Worm (Caenorhabditis elegans) whole organism, mixed stage, embryonic: ENCODE measurements around the gene R13A5.10.

Experiments used
- M03D4.4 ChIP-seq: sonication (generic microtip); optimal IDR thresholded peaks from 2 replicates; lab custom pipeline; 2017; ENCODE audit warnings: mild to moderate bottlenecking, missing genetic modification characterization, missing compliant biosample characterization
- blmp-1 ChIP-seq: fragments of 150-350 bp; optimal IDR thresholded peaks from 2 replicates; lab custom pipeline; 2014; ENCODE audit warnings: missing biosample characterization, missing genetic modification characterization
- ceh-39 ChIP-seq: fragments of 150-350 bp; optimal IDR thresholded peaks from 2 replicates; lab custom pipeline; 2014; ENCODE audit warnings: missing biosample characterization, missing genetic modification characterization
- ceh-43 ChIP-seq: fragments of 200-800 bp; sonication (Bioruptor generic); optimal IDR thresholded peaks from 2 replicates; lab custom pipeline; 2018; ENCODE audit warnings: mild to moderate bottlenecking, missing genetic modification characterization, moderate library complexity, missing compliant biosample characterization
- ces-1 ChIP-seq: fragments of 150-350 bp; optimal IDR thresholded peaks from 2 replicates; lab custom pipeline; 2014; ENCODE audit warnings: missing biosample characterization, missing genetic modification reagents, missing genetic modification characterization
- cnd-1 ChIP-seq: fragments of 200-800 bp; sonication (Bioruptor generic); optimal IDR thresholded peaks from 2 replicates; lab custom pipeline; 2018; ENCODE audit warnings: mild to moderate bottlenecking, missing genetic modification characterization, missing compliant biosample characterization
- elt-1 ChIP-seq: sonication (generic microtip); optimal IDR thresholded peaks from 2 replicates; lab custom pipeline; 2017; ENCODE audit warnings: missing genetic modification characterization, mild to moderate bottlenecking, missing compliant biosample characterization, antibody characterized with exemption, moderate library complexity, borderline replicate concordance; ENCODE audit not compliant: insufficient read depth
- elt-3 ChIP-seq: fragments of 150-350 bp; optimal IDR thresholded peaks from 2 replicates; lab custom pipeline; 2014; ENCODE audit warnings: missing biosample characterization, missing genetic modification characterization
- flh-1 ChIP-seq: fragments of 200-800 bp; sonication (Bioruptor generic); optimal IDR thresholded peaks from 2 replicates; lab custom pipeline; 2018; ENCODE audit warnings: mild to moderate bottlenecking, missing genetic modification characterization, moderate library complexity, missing compliant biosample characterization
- ham-2 ChIP-seq: fragments of 200-800 bp; sonication (Bioruptor generic); optimal IDR thresholded peaks from 2 replicates; lab custom pipeline; 2018; ENCODE audit warnings: mild to moderate bottlenecking, missing genetic modification characterization, missing compliant biosample characterization
- hlh-1 ChIP-seq: fragments of 150-350 bp; optimal IDR thresholded peaks from 2 replicates; lab custom pipeline; 2014; ENCODE audit warnings: missing biosample characterization, missing genetic modification reagents, missing genetic modification characterization
- lin-13 ChIP-seq: fragments of 150-350 bp; optimal IDR thresholded peaks from 2 replicates; lab custom pipeline; 2014; ENCODE audit warnings: missing biosample characterization, missing genetic modification characterization
- lin-32 ChIP-seq: fragments of 200-800 bp; sonication (Bioruptor generic); optimal IDR thresholded peaks from 2 replicates; lab custom pipeline; 2018; ENCODE audit warnings: mild to moderate bottlenecking, missing genetic modification characterization, missing compliant biosample characterization
- mab-5 ChIP-seq: fragments of 150-350 bp; optimal IDR thresholded peaks from 2 replicates; lab custom pipeline; 2014; ENCODE audit warnings: missing biosample characterization, missing genetic modification characterization
- mep-1 ChIP-seq: fragments of 150-350 bp; optimal IDR thresholded peaks from 2 replicates; lab custom pipeline; 2017; ENCODE audit warnings: missing biosample characterization, missing genetic modification reagents, missing genetic modification characterization, inconsistent platforms
- mls-2 ChIP-seq: sonication (generic microtip); optimal IDR thresholded peaks from 2 replicates; lab custom pipeline; 2016; ENCODE audit warnings: mild to moderate bottlenecking, missing genetic modification characterization, moderate library complexity, missing compliant biosample characterization
- nhr-12 ChIP-seq: fragments of 150-350 bp; optimal IDR thresholded peaks from 2 replicates; lab custom pipeline; 2014; ENCODE audit warnings: missing biosample characterization, missing genetic modification characterization
- nhr-2 ChIP-seq: fragments of 150-350 bp; optimal IDR thresholded peaks from 2 replicates; lab custom pipeline; 2014; ENCODE audit warnings: missing biosample characterization, missing genetic modification characterization
- nhr-237 ChIP-seq: fragments of 150-350 bp; optimal IDR thresholded peaks from 2 replicates; lab custom pipeline; 2014; ENCODE audit warnings: missing biosample characterization, missing genetic modification characterization
- nhr-28 ChIP-seq: fragments of 150-350 bp; optimal IDR thresholded peaks from 2 replicates; lab custom pipeline; 2014; ENCODE audit warnings: missing biosample characterization, missing genetic modification characterization
- nhr-76 ChIP-seq: sonication (generic microtip); optimal IDR thresholded peaks from 2 replicates; lab custom pipeline; 2017; ENCODE audit warnings: missing biosample characterization, missing genetic modification characterization
- pha-4 ChIP-seq: fragments of 150-350 bp; optimal IDR thresholded peaks from 2 replicates; lab custom pipeline; 2018; ENCODE audit warnings: missing biosample characterization, missing genetic modification reagents, missing genetic modification characterization
- sem-2 ChIP-seq: fragments of 200-800 bp; sonication (Bioruptor generic); optimal IDR thresholded peaks from 2 replicates; lab custom pipeline; 2018; ENCODE audit warnings: mild to moderate bottlenecking, missing genetic modification characterization, missing compliant biosample characterization
- snpc-4 ChIP-seq: fragments of 150-350 bp; optimal IDR thresholded peaks from 2 replicates; lab custom pipeline; 2014; ENCODE audit warnings: missing biosample characterization, missing genetic modification characterization
- sptf-1 ChIP-seq: sonication (generic microtip); optimal IDR thresholded peaks from 2 replicates; lab custom pipeline; 2017; ENCODE audit warnings: mild to moderate bottlenecking, missing genetic modification characterization, moderate library complexity, missing compliant biosample characterization
- tbx-8 ChIP-seq: fragments of 200-800 bp; sonication (Bioruptor generic); optimal IDR thresholded peaks from 2 replicates; lab custom pipeline; 2018; ENCODE audit warnings: mild to moderate bottlenecking, missing genetic modification characterization, moderate library complexity, missing compliant biosample characterization
- unc-120 ChIP-seq: sonication (generic microtip); optimal IDR thresholded peaks from 2 replicates; lab custom pipeline; 2017; ENCODE audit warnings: missing genetic modification characterization, missing compliant biosample characterization; ENCODE audit not compliant: poor library complexity, severe bottlenecking
- unc-39 ChIP-seq: fragments of 150-350 bp; optimal IDR thresholded peaks from 2 replicates; lab custom pipeline; 2014; ENCODE audit warnings: missing biosample characterization, missing genetic modification characterization
- unc-62 ChIP-seq: fragments of 150-350 bp; optimal IDR thresholded peaks from 2 replicates; lab custom pipeline; 2014; ENCODE audit warnings: missing biosample characterization, missing genetic modification reagents, missing genetic modification characterization
- zip-8 ChIP-seq: fragments of 150-350 bp; optimal IDR thresholded peaks from 2 replicates; lab custom pipeline; 2014; ENCODE audit warnings: missing biosample characterization, missing genetic modification characterization
- ztf-11 ChIP-seq: fragments of 150-350 bp; optimal IDR thresholded peaks from 2 replicates; lab custom pipeline; 2014; ENCODE audit warnings: missing biosample characterization, missing genetic modification characterization

R13A5.10 gene

DNA sequence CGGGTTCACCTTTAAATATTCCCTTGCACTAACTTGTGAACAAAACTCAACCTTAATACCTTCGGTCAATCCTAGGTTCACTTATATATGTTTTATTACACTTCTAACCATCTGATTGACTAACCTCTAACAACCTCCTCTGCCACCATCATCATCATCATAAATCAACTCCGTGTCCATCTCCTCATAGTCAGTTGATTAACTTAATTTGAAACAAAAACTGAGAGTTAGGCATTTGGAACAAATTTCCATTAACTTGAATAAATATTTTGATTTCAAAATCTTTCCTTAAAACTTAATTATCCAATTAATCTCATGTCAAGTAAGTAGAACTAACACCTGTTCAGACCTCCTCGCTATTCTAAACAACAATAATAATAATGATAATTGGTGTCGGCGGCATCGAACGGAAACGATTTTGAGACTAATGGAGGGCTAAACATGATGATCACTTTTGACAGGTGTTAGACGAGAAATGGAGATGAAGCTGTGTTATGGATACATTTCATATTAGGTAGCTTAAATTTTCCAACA is 29.0 kb downstream of the R13A5.10 start:
- TF ChIP-seq snpc-4 (no peak), sptf-1 (tag; lab: Kevin White, UChicago) (no peak), ces-1 (GFP tag; lab: Kevin White, UChicago) (no peak), nhr-2 (peak; percentile 19), unc-62 (peak; percentile 66)
- TF ChIP-seq, all 35 proteins: peak for 2

DNA sequence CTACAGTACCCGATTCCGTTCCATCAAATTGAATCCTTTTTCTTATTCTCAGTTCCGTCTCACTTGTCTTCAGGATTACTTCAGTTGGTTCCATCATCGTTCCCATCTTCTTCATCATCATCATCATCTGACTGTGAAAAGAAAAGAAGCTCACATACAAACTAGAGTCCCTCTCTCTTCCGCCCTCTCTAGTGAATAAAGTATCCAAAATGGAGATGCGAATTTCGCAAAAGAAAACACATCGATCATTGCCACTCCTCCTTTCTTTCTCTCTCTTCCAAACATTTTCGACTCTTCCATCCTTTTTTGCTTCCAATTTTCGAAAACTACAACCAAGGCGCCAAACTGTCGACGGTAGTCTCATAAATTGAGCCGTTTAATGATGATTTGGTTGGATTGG is 29.9 kb downstream of the R13A5.10 start:
- TF ChIP-seq nhr-76 (tag; lab: Kevin White, UChicago) (no peak), sptf-1 (tag; lab: Kevin White, UChicago) (no peak), ceh-43 (GFP tag; lab: Kevin White, UChicago) (no peak), nhr-237 (tag; lab: Kevin White, UChicago) (no peak), elt-3 (tag; lab: Kevin White, UChicago) (no peak), flh-1 (GFP tag; lab: Kevin White, UChicago) (no peak), elt-1 (no peak), M03D4.4 (no peak), zip-8 (tag; lab: Kevin White, UChicago) (no peak), lin-32 (GFP tag; lab: Kevin White, UChicago) (no peak), cnd-1 (tag; lab: Kevin White, UChicago) (no peak)

DNA sequence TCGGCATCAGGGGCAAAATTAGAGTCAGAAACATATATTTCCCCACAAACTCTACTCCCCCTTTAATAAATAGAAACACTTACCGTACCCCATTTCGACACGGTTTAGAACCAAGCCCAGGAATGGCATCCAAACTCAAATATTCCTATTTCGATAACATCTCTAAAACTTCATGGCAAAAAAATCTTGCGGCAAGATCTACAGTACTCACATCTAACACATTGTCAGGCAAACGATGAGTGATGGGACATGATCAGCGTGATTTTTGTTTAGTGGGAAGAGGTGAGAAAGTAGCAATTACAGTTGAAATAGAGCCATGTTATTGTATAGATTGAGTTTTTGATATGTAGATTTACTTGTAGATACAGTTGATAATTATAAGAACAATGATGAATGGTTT is 31.8 kb downstream of the R13A5.10 start:
- TF ChIP-seq nhr-76 (tag; lab: Kevin White, UChicago): no peak
- peak; percentile 28 for TF ChIP-seq unc-62
- no peak for TF ChIP-seq tbx-8 (GFP tag; lab: Kevin White, UChicago)
- no peak for TF ChIP-seq mls-2

DNA sequence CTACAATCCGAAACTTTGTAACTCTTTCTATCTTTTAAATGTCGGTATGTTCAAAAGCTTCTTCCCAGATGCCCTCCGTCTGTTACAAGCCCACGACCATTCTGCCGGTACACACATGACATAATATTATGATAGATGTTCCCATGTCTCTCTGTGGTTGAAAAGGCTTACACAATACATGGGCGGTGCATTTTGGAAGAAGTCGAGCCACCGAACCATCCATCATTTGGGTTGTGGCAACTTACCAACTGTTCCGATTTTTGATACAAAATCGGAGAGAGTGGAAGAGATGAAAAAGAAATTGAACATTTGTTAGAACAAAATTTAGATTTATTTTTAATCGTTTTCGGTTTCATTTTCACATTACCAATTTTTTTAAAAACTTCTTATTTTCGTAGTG is 33.8 kb downstream of the R13A5.10 start:
- no peak for TF ChIP-seq ceh-39 (tag; lab: Kevin White, UChicago)
- peak; percentile 96 for TF ChIP-seq unc-62
- no peak for TF ChIP-seq unc-39 (tag; lab: Kevin White, UChicago)
- TF ChIP-seq M03D4.4: no peak
- no peak for TF ChIP-seq lin-13 (tag; lab: Kevin White, UChicago)
- peak; percentile 14 for TF ChIP-seq cnd-1 (tag; lab: Kevin White, UChicago)
- TF ChIP-seq hlh-1 (tag; lab: Kevin White, UChicago): peak; percentile 78
- TF ChIP-seq zip-8 (tag; lab: Kevin White, UChicago): no peak
- peak; percentile 50 for TF ChIP-seq unc-120 (tag; lab: Kevin White, UChicago)
- no peak for TF ChIP-seq nhr-28 (tag; lab: Kevin White, UChicago)
- no peak for TF ChIP-seq mls-2
- no peak for TF ChIP-seq elt-1
- no peak for TF ChIP-seq nhr-12 (tag; lab: Kevin White, UChicago)
- no peak for TF ChIP-seq sptf-1 (tag; lab: Kevin White, UChicago)
- no peak for TF ChIP-seq pha-4 (tag; lab: Kevin White, UChicago)
- TF ChIP-seq sem-2 (GFP tag; lab: Kevin White, UChicago): no peak

DNA sequence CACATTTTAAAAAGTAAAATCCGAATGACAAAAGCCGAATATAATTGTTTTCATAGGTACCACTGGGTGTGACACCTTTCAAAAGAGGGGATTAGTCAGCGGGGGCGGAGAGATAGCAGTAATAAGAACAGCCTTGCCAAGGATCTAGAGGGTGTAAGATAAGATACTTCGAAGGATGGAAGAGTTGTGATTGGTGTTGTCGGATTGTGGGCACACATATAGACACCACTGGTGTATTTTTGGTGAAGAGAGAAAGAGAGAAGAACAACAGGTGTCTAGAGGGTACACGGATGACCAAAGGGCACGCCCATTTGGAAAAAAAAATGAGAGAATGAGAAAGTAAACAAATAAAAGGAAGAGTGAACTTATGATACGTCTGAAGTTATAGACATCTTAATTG is 37.6 kb downstream of the R13A5.10 start:
- TF ChIP-seq ceh-43 (GFP tag; lab: Kevin White, UChicago) (no peak), unc-120 (tag; lab: Kevin White, UChicago) (peak; percentile 83), unc-62 (peak; percentile 74), hlh-1 (tag; lab: Kevin White, UChicago) (peak; percentile 93), nhr-2 (no peak), ztf-11 (no peak), mls-2 (no peak), nhr-76 (tag; lab: Kevin White, UChicago) (no peak), ces-1 (GFP tag; lab: Kevin White, UChicago) (no peak), elt-3 (tag; lab: Kevin White, UChicago) (no peak), lin-13 (tag; lab: Kevin White, UChicago) (no peak)
- TF ChIP-seq, all 35 proteins: peak for 3

DNA sequence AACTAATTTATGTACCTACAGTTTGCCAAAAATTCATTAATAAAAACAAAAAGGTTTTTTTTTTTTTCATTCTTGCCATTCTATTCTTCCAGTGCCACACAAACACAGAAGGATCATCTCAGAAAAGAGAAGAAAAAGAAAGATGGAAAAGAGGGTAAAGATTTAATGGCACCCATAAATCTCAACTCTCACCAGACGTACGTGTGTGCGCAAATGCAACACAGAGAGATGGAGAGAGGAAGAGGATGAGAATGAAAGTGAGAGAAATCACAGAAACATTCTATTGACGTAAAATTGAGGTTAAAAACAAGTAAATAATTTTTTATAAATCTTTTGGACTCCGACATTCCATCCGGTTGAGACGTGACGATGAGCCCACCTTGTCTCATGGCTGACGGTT is 38.6 kb downstream of the R13A5.10 start:
- TF ChIP-seq blmp-1 (tag; lab: Kevin White, UChicago): no peak
- no peak for TF ChIP-seq ztf-11
- no peak for TF ChIP-seq zip-8 (tag; lab: Kevin White, UChicago)
- TF ChIP-seq ham-2: no peak
- TF ChIP-seq mab-5 (tag; lab: Kevin White, UChicago): peak; percentile 61
- peak; percentile 71 for TF ChIP-seq hlh-1 (tag; lab: Kevin White, UChicago)
- peak; percentile 82 for TF ChIP-seq unc-62
- TF ChIP-seq unc-120 (tag; lab: Kevin White, UChicago): peak; percentile 1
- TF ChIP-seq mep-1 (tag; lab: Kevin White, UChicago): no peak
- TF ChIP-seq M03D4.4: no peak
